Worm (Caenorhabditis elegans) whole organism, L4 larva: Measurements from ENCODE around the gene C14E2.4.

Experiments used
- T20F7.1 ChIP-seq: fragments of 200-800 bp; sonication (Bioruptor generic); optimal IDR thresholded peaks from 2 replicates; lab custom pipeline; 2018; ENCODE audit warnings: mild to moderate bottlenecking, missing genetic modification characterization, missing compliant biosample characterization
- aha-1 ChIP-seq: fragments of 150-350 bp; peaks from one replicate; lab custom pipeline; 2014; ENCODE audit warnings: missing biosample characterization, missing genetic modification characterization
- mdl-1 ChIP-seq, 2 experiments: fragments of 150-350 bp in 1 of 2; sonication (generic microtip) in 1 of 2; optimal IDR thresholded peaks; 2 replicates each; lab custom pipeline; 2014 to 2017; ENCODE audit warnings: missing biosample characterization in 2 of 2, missing genetic modification characterization in 2 of 2
- pqm-1 ChIP-seq: sonication (generic microtip); optimal IDR thresholded peaks from 2 replicates; lab custom pipeline; 2017; ENCODE audit warnings: missing biosample characterization, missing genetic modification characterization

DNA sequence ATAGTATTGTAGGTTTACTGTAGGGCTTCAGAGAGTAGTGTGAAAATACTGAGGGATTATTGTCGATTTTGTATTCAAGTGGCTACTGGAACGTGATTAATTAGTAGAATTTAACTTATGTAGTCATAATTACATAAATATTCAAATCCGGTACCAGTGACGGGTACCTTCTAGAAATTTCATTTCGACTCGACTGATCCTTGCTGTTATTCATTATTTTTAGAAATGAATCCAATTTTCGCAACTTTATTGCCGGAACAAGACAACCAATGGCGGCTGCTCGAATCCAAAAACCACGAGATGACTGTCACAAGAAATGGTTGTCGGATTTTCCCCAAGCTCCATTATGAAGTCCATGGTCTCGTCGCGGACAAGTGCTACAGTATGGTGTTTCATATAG is 43.8 kb upstream of the C14E2.4 start, which contains the start of gene tbx-41:
- TF ChIP-seq mdl-1 (tag; optimal IDR thresholded peaks at IDR 0.05; lab: Kevin White, UChicago) (no peak), T20F7.1 (GFP tag; lab: Kevin White, UChicago) (no peak), pqm-1 (tag; lab: Kevin White, UChicago) (no peak), aha-1 (no peak)
